Fruit fly (Drosophila melanogaster) S2 (cell line): Measurements from ENCODE around the gene Nep4.

Source experiments
- CG8478 ChIP-seq: fragments of >200 bp; optimal IDR thresholded peaks from 2 replicates; lab custom pipeline; 2018
- CTCF ChIP-seq, 2 experiments: fragments of >200 bp; optimal IDR thresholded peaks; 2 replicates each; lab custom pipeline; 2018

DNA sequence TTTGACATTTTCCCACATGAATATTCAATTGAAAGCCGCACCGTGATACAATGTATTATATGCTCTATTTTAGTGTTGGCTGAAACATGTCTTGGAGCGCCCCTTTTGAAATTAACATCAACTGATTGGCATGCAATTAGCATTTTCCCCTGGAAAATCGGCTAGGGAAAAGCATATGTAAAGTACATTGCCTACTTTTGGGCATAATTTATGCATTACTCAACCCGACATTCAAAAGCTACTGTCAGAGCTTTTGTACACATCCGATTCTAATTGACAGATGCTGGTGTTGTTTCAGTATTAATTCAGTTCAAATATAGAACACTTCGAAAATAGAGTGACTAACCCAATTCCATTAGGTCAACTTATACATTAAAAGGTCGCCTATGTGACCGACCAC, 16.1 kb upstream of the Nep4 start:
- TF ChIP-seq CTCF (optimal IDR thresholded peaks at IDR 0.05; lab: Kevin White, UChicago) (no peak), CG8478 (no peak)
